Fruit fly (Drosophila melanogaster): Measurements from ENCODE around the gene ZnT35C.
A peak's percentile ranks its signal among the peaks of the same experiment; 100 is the strongest.

The ZnT35C gene

dm6 chr2L:15273521-15274123 is 26.1 kb upstream of the ZnT35C start:
- TF ChIP-seq Crg-1 (GFP tag; optimal IDR thresholded peaks at IDR 0.05) (no peak), CG11617 (GFP tag; optimal IDR thresholded peaks at IDR 0.05) (no peak), Clk (GFP tag; optimal IDR thresholded peaks at IDR 0.05) (no peak), CG1620 (GFP tag; optimal IDR thresholded peaks at IDR 0.05) (no peak), cic (GFP tag; optimal IDR thresholded peaks at IDR 0.05) (no peak)

dm6 chr2L:15271757-15272589 is 24.5 kb upstream of the ZnT35C start, which contains the start of gene Cul3:
Gene Cul3 (minus strand): TSS chr2L:15272024.
- TF ChIP-seq CG5204 (GFP tag; optimal IDR thresholded peaks at IDR 0.05), result no peak
- TF ChIP-seq kay (GFP tag; ENCODE audit: borderline replicate concordance), result no peak
- TF ChIP-seq pad (GFP tag; optimal IDR thresholded peaks at IDR 0.05), result no peak
- no peak for TF ChIP-seq CG1620 (GFP tag; optimal IDR thresholded peaks at IDR 0.05)
- TF ChIP-seq tj (GFP tag; optimal IDR thresholded peaks at IDR 0.05), result peak; percentile 4
- no peak for TF ChIP-seq cic (GFP tag; optimal IDR thresholded peaks at IDR 0.05)
- no peak for TF ChIP-seq toe (GFP tag; optimal IDR thresholded peaks at IDR 0.05)
- no peak for TF ChIP-seq Hr96 (GFP tag; optimal IDR thresholded peaks at IDR 0.05)
- no peak for TF ChIP-seq CG7045 (GFP tag; optimal IDR thresholded peaks at IDR 0.05)
- TF ChIP-seq Mnt (GFP tag; optimal IDR thresholded peaks at IDR 0.05), result no peak
- TF ChIP-seq cnc (optimal IDR thresholded peaks at IDR 0.05), result no peak
- no peak for TF ChIP-seq CG12768 (GFP tag; optimal IDR thresholded peaks at IDR 0.05)
- no peak for TF ChIP-seq ovo (GFP tag; optimal IDR thresholded peaks at IDR 0.05)
- peak; percentile 47 for TF ChIP-seq CG7101 (tag; optimal IDR thresholded peaks at IDR 0.05)
- peak; percentile 30 for TF ChIP-seq CG11617 (GFP tag; optimal IDR thresholded peaks at IDR 0.05)
- TF ChIP-seq bab1 (GFP tag; optimal IDR thresholded peaks at IDR 0.05), result no peak
- TF ChIP-seq CG14711 (tag; optimal IDR thresholded peaks at IDR 0.05), result peak; percentile 37
- TF ChIP-seq Clk (GFP tag; optimal IDR thresholded peaks at IDR 0.05), result no peak
- no peak for TF ChIP-seq CG33017 (tag; optimal IDR thresholded peaks at IDR 0.05)
- peak; percentile 9 for TF ChIP-seq Crg-1 (GFP tag; optimal IDR thresholded peaks at IDR 0.05)

dm6 chr2L:15271336-15271735 is 23.8 kb upstream of the ZnT35C start:
- TF ChIP-seq pad (GFP tag; optimal IDR thresholded peaks at IDR 0.05), result peak; percentile 89
- no peak for TF ChIP-seq tj (GFP tag; optimal IDR thresholded peaks at IDR 0.05)
- TF ChIP-seq toe (GFP tag; optimal IDR thresholded peaks at IDR 0.05), result no peak
- peak; percentile 91 for TF ChIP-seq ovo (GFP tag; optimal IDR thresholded peaks at IDR 0.05)

- peak; percentile 33 for TF ChIP-seq CG1620 (GFP tag; optimal IDR thresholded peaks at IDR 0.05)
- TF ChIP-seq kay (GFP tag; ENCODE audit: borderline replicate concordance), result no peak
- TF ChIP-seq ovo (GFP tag; optimal IDR thresholded peaks at IDR 0.05), result no peak
- peak; percentile 72 for TF ChIP-seq Mnt (GFP tag; optimal IDR thresholded peaks at IDR 0.05)
- TF ChIP-seq Hr96 (GFP tag; optimal IDR thresholded peaks at IDR 0.05), result peak; percentile 17
- no peak for TF ChIP-seq CG5204 (GFP tag; optimal IDR thresholded peaks at IDR 0.05)
- TF ChIP-seq Clk (GFP tag; optimal IDR thresholded peaks at IDR 0.05), result no peak
- peak; percentile 50 for TF ChIP-seq CG12768 (GFP tag; optimal IDR thresholded peaks at IDR 0.05)
- peak; percentile 73 for TF ChIP-seq cic (GFP tag; optimal IDR thresholded peaks at IDR 0.05)
- TF ChIP-seq bab1 (GFP tag; optimal IDR thresholded peaks at IDR 0.05), result peak; percentile 74
- TF ChIP-seq CG11617 (GFP tag; optimal IDR thresholded peaks at IDR 0.05), result peak; percentile 0
- TF ChIP-seq CG14711 (tag; optimal IDR thresholded peaks at IDR 0.05), result no peak
- TF ChIP-seq CG33017 (tag; optimal IDR thresholded peaks at IDR 0.05), result no peak
- peak; percentile 7 for TF ChIP-seq Crg-1 (GFP tag; optimal IDR thresholded peaks at IDR 0.05)
- TF ChIP-seq toe (GFP tag; optimal IDR thresholded peaks at IDR 0.05), result no peak
- peak; percentile 38 for TF ChIP-seq CG7101 (tag; optimal IDR thresholded peaks at IDR 0.05)
- peak; percentile 78 for TF ChIP-seq tj (GFP tag; optimal IDR thresholded peaks at IDR 0.05)
- peak; percentile 38 for TF ChIP-seq pad (GFP tag; optimal IDR thresholded peaks at IDR 0.05)
- peak in 1 of 2 experiments; percentile 5 for TF ChIP-seq cnc (optimal IDR thresholded peaks at IDR 0.05)
- no peak for TF ChIP-seq CG7045 (GFP tag; optimal IDR thresholded peaks at IDR 0.05)
Measured at dm6 chr2L:15264483-15264987, 17.0 kb upstream of the ZnT35C start, which contains the start of gene yuri. Gene yuri (minus strand): TSS chr2L:15264692.

- TF ChIP-seq Hr96 (GFP tag; optimal IDR thresholded peaks at IDR 0.05) (no peak), bab1 (GFP tag; optimal IDR thresholded peaks at IDR 0.05) (no peak)
Measured at dm6 chr2L:15256249-15256648, 8.7 kb upstream of the ZnT35C start, which contains the start of the genes PolD3 and Uxt. Gene PolD3 (minus strand): TSS chr2L:15256304. Gene Uxt (plus strand): TSS chr2L:15256581.

- TF ChIP-seq cnc (optimal IDR thresholded peaks at IDR 0.05), result no peak
- TF ChIP-seq Crg-1 (GFP tag; optimal IDR thresholded peaks at IDR 0.05), result no peak
- no peak for TF ChIP-seq tj (GFP tag; optimal IDR thresholded peaks at IDR 0.05)
- peak; percentile 21 for TF ChIP-seq CG7101 (tag; optimal IDR thresholded peaks at IDR 0.05)
- peak; percentile 5 for TF ChIP-seq Hr96 (GFP tag; optimal IDR thresholded peaks at IDR 0.05)
- TF ChIP-seq CG14711 (tag; optimal IDR thresholded peaks at IDR 0.05), result peak; percentile 29
- TF ChIP-seq pad (GFP tag; optimal IDR thresholded peaks at IDR 0.05), result no peak
- no peak for TF ChIP-seq CG12768 (GFP tag; optimal IDR thresholded peaks at IDR 0.05)
Measured at dm6 chr2L:15254229-15254861, 6.8 kb upstream of the ZnT35C start.

Measured in whole organism, adult.